Worm (Caenorhabditis elegans) whole organism, L1 larva: ENCODE results near the gene K08F9.4.

ENCODE experiments used
- C16A3.4 ChIP-seq: fragments of 150-350 bp; optimal IDR thresholded peaks from 2 replicates; lab custom pipeline; 2014; ENCODE audit warnings: missing biosample characterization, missing genetic modification characterization
- F16B12.6 ChIP-seq: fragments of 150-350 bp; optimal IDR thresholded peaks from 2 replicates; lab custom pipeline; 2014; ENCODE audit warnings: missing biosample characterization, missing genetic modification characterization
- aha-1 ChIP-seq: fragments of 150-350 bp; optimal IDR thresholded peaks from 2 replicates; lab custom pipeline; 2014; ENCODE audit warnings: missing biosample characterization, missing genetic modification characterization
- alr-1 ChIP-seq: fragments of 200-800 bp; sonication (Bioruptor generic); optimal IDR thresholded peaks from 2 replicates; lab custom pipeline; 2018; ENCODE audit warnings: borderline replicate concordance, mild to moderate bottlenecking, missing genetic modification characterization, missing compliant biosample characterization
- blmp-1 ChIP-seq: fragments of 150-350 bp; optimal IDR thresholded peaks from 2 replicates; lab custom pipeline; 2014; ENCODE audit warnings: missing biosample characterization, missing genetic modification characterization
- ceh-82 ChIP-seq, 3 experiments: fragments of 150-350 bp in 1 of 3; sonication (generic microtip) in 2 of 3; optimal IDR thresholded peaks; 2 replicates each; lab custom pipeline; 2014 to 2017; ENCODE audit warnings: missing biosample characterization in 3 of 3, missing genetic modification characterization in 3 of 3
- ceh-88 ChIP-seq: fragments of 200-800 bp; sonication (Bioruptor generic); IDR thresholded peaks from 2 replicates; pipeline ENCODE4 v1.3.6; 2022; ENCODE audit warnings: missing genetic modification characterization, missing compliant biosample characterization
- ceh-90 ChIP-seq: sonication (generic microtip); optimal IDR thresholded peaks from 2 replicates; lab custom pipeline; 2016; ENCODE audit warnings: missing genetic modification characterization, missing compliant biosample characterization
- ces-1 ChIP-seq: fragments of 150-350 bp; optimal IDR thresholded peaks from 2 replicates; lab custom pipeline; 2014; ENCODE audit warnings: missing biosample characterization, missing genetic modification reagents, missing genetic modification characterization
- dsc-1 ChIP-seq: sonication (generic microtip); optimal IDR thresholded peaks from 2 replicates; lab custom pipeline; 2016; ENCODE audit warnings: mild to moderate bottlenecking, missing genetic modification characterization, missing compliant biosample characterization
- efl-1 ChIP-seq, 4 experiments: fragments of 150-350 bp; optimal IDR thresholded peaks in 3 of 4; peaks in 1 of 4; 1 replicate in 1 of 4; 2 replicates in 3 of 4; lab custom pipeline; 2014; ENCODE audit warnings: missing biosample characterization in 2 of 4, missing genetic modification characterization in 2 of 4, missing genetic modification reagents in 2 of 4
- efl-3 ChIP-seq: fragments of 200-800 bp; sonication (Bioruptor generic); optimal IDR thresholded peaks from 2 replicates; lab custom pipeline; 2018; ENCODE audit warnings: mild to moderate bottlenecking, missing genetic modification characterization, missing compliant biosample characterization
- egl-27 ChIP-seq, 2 experiments: fragments of 150-350 bp in 1 of 2; sonication (generic microtip); optimal IDR thresholded peaks; 3 replicates each; lab custom pipeline; 2017 to 2018; ENCODE audit warnings: missing biosample characterization in 2 of 2, missing genetic modification characterization in 2 of 2, missing genetic modification reagents in 2 of 2
- elt-2 ChIP-seq: sonication (generic microtip); optimal IDR thresholded peaks from 2 replicates; lab custom pipeline; 2016; ENCODE audit warnings: missing genetic modification characterization, mild to moderate bottlenecking, inconsistent platforms, missing compliant biosample characterization, missing genetic modification reagents
- grh-1 ChIP-seq: fragments of 200-800 bp; sonication (Bioruptor generic); IDR thresholded peaks from 2 replicates; pipeline ENCODE4 v1.3.6; 2022; ENCODE audit warnings: missing genetic modification reagents, missing genetic modification characterization, missing compliant biosample characterization
- hlh-17 ChIP-seq: fragments of 200-800 bp; sonication (Bioruptor generic); optimal IDR thresholded peaks from 2 replicates; lab custom pipeline; 2018; ENCODE audit warnings: missing genetic modification characterization, mild to moderate bottlenecking, missing compliant biosample characterization, moderate library complexity, borderline replicate concordance
- hpl-2 ChIP-seq: fragments of 150-350 bp; optimal IDR thresholded peaks from 2 replicates; lab custom pipeline; 2014; ENCODE audit warnings: missing biosample characterization, missing genetic modification reagents, missing genetic modification characterization
- irx-1 ChIP-seq: sonication (generic microtip); optimal IDR thresholded peaks from 2 replicates; lab custom pipeline; 2016; ENCODE audit warnings: missing genetic modification characterization, missing compliant biosample characterization
- isw-1 ChIP-seq: fragments of 200-800 bp; sonication (Bioruptor generic); IDR thresholded peaks from 2 replicates; pipeline ENCODE4 v1.3.6; 2022; ENCODE audit warnings: missing genetic modification characterization, missing compliant biosample characterization
- lin-15B ChIP-seq: fragments of 150-350 bp; sonication (generic microtip); optimal IDR thresholded peaks from 3 replicates; lab custom pipeline; 2014; ENCODE audit warnings: missing biosample characterization, missing genetic modification characterization
- lsy-2 ChIP-seq, 2 experiments: fragments of 150-350 bp; optimal IDR thresholded peaks; 2 replicates each; lab custom pipeline; 2014; ENCODE audit warnings: missing biosample characterization in 2 of 2, missing genetic modification characterization in 2 of 2
- mdl-1 ChIP-seq, 2 experiments: fragments of 150-350 bp; optimal IDR thresholded peaks; 2 replicates each; lab custom pipeline; 2014 to 2017; ENCODE audit warnings: missing biosample characterization in 2 of 2, missing genetic modification characterization in 2 of 2, inconsistent platforms in 1 of 2
- mef-2 ChIP-seq: fragments of 150-350 bp; optimal IDR thresholded peaks from 2 replicates; lab custom pipeline; 2014; ENCODE audit warnings: missing biosample characterization, missing genetic modification characterization
- nhr-11 ChIP-seq: fragments of 150-350 bp; optimal IDR thresholded peaks from 2 replicates; lab custom pipeline; 2014; ENCODE audit warnings: missing biosample characterization, missing genetic modification characterization
- nhr-12 ChIP-seq: sonication (generic microtip); optimal IDR thresholded peaks from 2 replicates; lab custom pipeline; 2017; ENCODE audit warnings: missing biosample characterization, missing genetic modification characterization
- nhr-20 ChIP-seq: sonication (generic microtip); optimal IDR thresholded peaks from 2 replicates; lab custom pipeline; 2016; ENCODE audit warnings: mild to moderate bottlenecking, missing genetic modification characterization, missing compliant biosample characterization
- nhr-47 ChIP-seq: sonication (generic microtip); optimal IDR thresholded peaks from 2 replicates; lab custom pipeline; 2016; ENCODE audit warnings: mild to moderate bottlenecking, missing genetic modification characterization, moderate library complexity, missing compliant biosample characterization
- nhr-84 ChIP-seq: sonication (generic microtip); optimal IDR thresholded peaks from 2 replicates; lab custom pipeline; 2017; ENCODE audit warnings: missing biosample characterization, missing genetic modification characterization
- nhr-85 ChIP-seq: sonication (generic microtip); peaks from one replicate; lab custom pipeline; 2016; ENCODE audit warnings: missing genetic modification characterization, inconsistent platforms, missing compliant biosample characterization
- nhr-90 ChIP-seq: sonication (generic microtip); optimal IDR thresholded peaks from 2 replicates; lab custom pipeline; 2016; ENCODE audit warnings: mild to moderate bottlenecking, missing genetic modification characterization, missing compliant biosample characterization; ENCODE audit not compliant: poor library complexity
- pax-3 ChIP-seq: fragments of 200-800 bp; sonication (Bioruptor generic); optimal IDR thresholded peaks from 2 replicates; lab custom pipeline; 2018; ENCODE audit warnings: mild to moderate bottlenecking, missing genetic modification characterization, moderate library complexity, missing compliant biosample characterization
- pqm-1 ChIP-seq: sonication (generic microtip); optimal IDR thresholded peaks from 3 replicates; lab custom pipeline; 2017; ENCODE audit warnings: missing biosample characterization, missing genetic modification characterization
- snpc-4 ChIP-seq: fragments of 150-350 bp; optimal IDR thresholded peaks from 2 replicates; lab custom pipeline; 2014; ENCODE audit warnings: missing biosample characterization, missing genetic modification characterization
- swsn-7 ChIP-seq: sonication (generic microtip); optimal IDR thresholded peaks from 2 replicates; lab custom pipeline; 2016; ENCODE audit warnings: missing genetic modification characterization, missing compliant biosample characterization
- unc-130 ChIP-seq: fragments of 150-350 bp; optimal IDR thresholded peaks from 2 replicates; lab custom pipeline; 2017; ENCODE audit warnings: missing biosample characterization, missing genetic modification characterization, inconsistent platforms
- unc-98 ChIP-seq: fragments of 200-800 bp; sonication (Bioruptor generic); IDR thresholded peaks from 2 replicates; pipeline ENCODE4 v1.3.6; 2022; ENCODE audit warnings: missing genetic modification characterization, missing compliant biosample characterization
- ztf-11 ChIP-seq, 2 experiments: sonication (generic microtip); optimal IDR thresholded peaks; 2 replicates each; lab custom pipeline; 2016 to 2017; ENCODE audit warnings: missing genetic modification characterization in 2 of 2, missing biosample characterization in 1 of 2, missing compliant biosample characterization in 1 of 2

K08F9.4 gene

ce11 chrV:15143285-15143684 lies 534 bp upstream of the K08F9.4 start, which contains the start of gene K08F9.1:
K08F9.1 (minus strand) TSS chrV:15143385.
- TF ChIP-seq hlh-17: no peak
- TF ChIP-seq blmp-1 (tag; lab: Kevin White, UChicago): no peak
- no peak for TF ChIP-seq alr-1
- no peak for TF ChIP-seq unc-130 (tag; lab: Kevin White, UChicago)
- no peak for TF ChIP-seq mef-2
- TF ChIP-seq, all 84 proteins: peak for 0

- TF ChIP-seq nhr-85 (tag; lab: Kevin White, UChicago) (no peak), ceh-82 (tag; optimal IDR thresholded peaks at IDR 0.05; lab: Kevin White, UChicago) (no peak), mdl-1 (tag; optimal IDR thresholded peaks at IDR 0.05; lab: Kevin White, UChicago) (no peak)
Measured at ce11 chrV:15147776-15148175, 4.0 kb downstream of the K08F9.4 start, which contains the start of gene T09F5.20. T09F5.20 (minus strand) TSS chrV:15147876.

ce11 chrV:15148800-15149199 lies 5.0 kb downstream of the K08F9.4 start, which contains the start of gene T09F5.1:
T09F5.1 (plus strand) TSS chrV:15149100.
- TF ChIP-seq hpl-2 (no peak), pqm-1 (tag; lab: Kevin White, UChicago) (no peak), ceh-90 (no peak)

ce11 chrV:15150176-15150575 lies 6.4 kb downstream of the K08F9.4 start:
- no peak for TF ChIP-seq nhr-20 (tag; lab: Kevin White, UChicago)
- TF ChIP-seq, all 84 proteins: peak for 0

ce11 chrV:15150661-15151060 lies 6.8 kb downstream of the K08F9.4 start, which contains the start of gene T09F5.2:
T09F5.2 (plus strand) TSS chrV:15150961.
- no peak for TF ChIP-seq egl-27 (tag; optimal IDR thresholded peaks at IDR 0.05; lab: Kevin White, UChicago)
- no peak for TF ChIP-seq nhr-11
- no peak for TF ChIP-seq nhr-20 (tag; lab: Kevin White, UChicago)
- TF ChIP-seq isw-1 (GFP tag; lab: Robert Waterston, UW): no peak
- no peak for TF ChIP-seq efl-3 (GFP tag; lab: Kevin White, UChicago)
- no peak for TF ChIP-seq unc-130 (tag; lab: Kevin White, UChicago)
- no peak for TF ChIP-seq F16B12.6 (tag; lab: Kevin White, UChicago)
- no peak for TF ChIP-seq nhr-84 (tag; lab: Kevin White, UChicago)
- no peak for TF ChIP-seq ztf-11 (tag; optimal IDR thresholded peaks at IDR 0.05; lab: Kevin White, UChicago)

- TF ChIP-seq efl-1 (optimal IDR thresholded peaks at IDR 0.05; lab: Kevin White, UChicago) (no peak), efl-1 (GFP tag; optimal IDR thresholded peaks at IDR 0.05 in 1 of 2; lab: Kevin White, UChicago) (peak in 1 of 2 experiments; percentile 72), grh-1 (GFP tag; lab: Robert Waterston, UW) (no peak), ces-1 (GFP tag; lab: Kevin White, UChicago) (no peak)
Measured at ce11 chrV:15152010-15152409, 8.2 kb downstream of the K08F9.4 start.

ce11 chrV:15153277-15153676 lies 9.5 kb downstream of the K08F9.4 start, which contains the start of gene srh-55:
srh-55 (plus strand) TSS chrV:15153577.
- TF ChIP-seq efl-1 (optimal IDR thresholded peaks at IDR 0.05; lab: Kevin White, UChicago): no peak
- peak in 1 of 2 experiments; percentile 40 for TF ChIP-seq efl-1 (GFP tag; optimal IDR thresholded peaks at IDR 0.05 in 1 of 2; lab: Kevin White, UChicago)
- TF ChIP-seq unc-98: no peak

- no peak for TF ChIP-seq efl-3 (GFP tag; lab: Kevin White, UChicago)
- TF ChIP-seq pax-3 (tag; lab: Kevin White, UChicago): no peak
- TF ChIP-seq hlh-17: no peak
- TF ChIP-seq ceh-88 (GFP tag; lab: Robert Waterston, UW): no peak
- TF ChIP-seq swsn-7 (tag; lab: Kevin White, UChicago): no peak
- no peak for TF ChIP-seq nhr-84 (tag; lab: Kevin White, UChicago)
- no peak for TF ChIP-seq lsy-2 (tag; optimal IDR thresholded peaks at IDR 0.05; lab: Kevin White, UChicago)
- no peak for TF ChIP-seq irx-1 (tag; lab: Kevin White, UChicago)
- no peak for TF ChIP-seq aha-1 (tag; lab: Kevin White, UChicago)
- TF ChIP-seq dsc-1 (tag; lab: Kevin White, UChicago): no peak
- no peak for TF ChIP-seq isw-1 (GFP tag; lab: Robert Waterston, UW)
- no peak for TF ChIP-seq C16A3.4 (tag; lab: Kevin White, UChicago)
- TF ChIP-seq blmp-1 (tag; lab: Kevin White, UChicago): no peak
- no peak for TF ChIP-seq nhr-90 (tag; lab: Kevin White, UChicago)
- TF ChIP-seq lin-15B (tag; lab: Kevin White, UChicago): no peak
- no peak for TF ChIP-seq elt-2 (tag; lab: Kevin White, UChicago)
- TF ChIP-seq nhr-47 (tag; lab: Kevin White, UChicago): no peak
- no peak for TF ChIP-seq snpc-4 (tag; lab: Kevin White, UChicago)
- TF ChIP-seq nhr-12 (tag; lab: Kevin White, UChicago): no peak
Measured at ce11 chrV:15156504-15156903, 12.7 kb downstream of the K08F9.4 start.
